Fruit fly (Drosophila melanogaster) whole organism, wandering third instar larva: ENCODE measurements around the gene Exn.

Experiments
- Abd-B ChIP-seq: fragments of >200 bp; optimal IDR thresholded peaks from 2 replicates; lab custom pipeline; 2017; ENCODE audit warnings: missing biosample characterization, missing genetic modification characterization
- CG32264 ChIP-seq: fragments of 200-800 bp; sonication (Bioruptor generic); optimal IDR thresholded peaks from 2 replicates; lab custom pipeline; 2016; ENCODE audit warnings: missing biosample characterization, missing genetic modification characterization
- CG9705 ChIP-seq: fragments of 200-800 bp; sonication (Bioruptor generic); optimal IDR thresholded peaks from 2 replicates; lab custom pipeline; 2018; ENCODE audit warnings: missing biosample characterization, mild to moderate bottlenecking, missing genetic modification characterization
- CrebA ChIP-seq: fragments of 200-800 bp; sonication (Bioruptor generic); optimal IDR thresholded peaks from 2 replicates; lab custom pipeline; 2016; ENCODE audit warnings: missing biosample characterization, mild to moderate bottlenecking, missing genetic modification characterization, borderline replicate concordance
- Dfd ChIP-seq: fragments of >200 bp; optimal IDR thresholded peaks from 2 replicates; lab custom pipeline; 2017; ENCODE audit warnings: missing biosample characterization, missing genetic modification characterization
- Dif ChIP-seq: fragments of 200-275, 200-300 bp; sonication (Bioruptor generic); optimal IDR thresholded peaks from 2 replicates; lab custom pipeline; 2018; ENCODE audit warnings: missing biosample characterization, missing genetic modification characterization; ENCODE audit not compliant: partially characterized antibody
- GATAd ChIP-seq: sonication (Bioruptor generic); optimal IDR thresholded peaks from 2 replicates; lab custom pipeline; 2016; ENCODE audit warnings: missing biosample characterization, missing genetic modification characterization
- HLH106 ChIP-seq: fragments of 200-800 bp; optimal IDR thresholded peaks from 3 replicates; lab custom pipeline; 2019; ENCODE audit warnings: missing biosample characterization, mild to moderate bottlenecking, missing genetic modification characterization, moderate library complexity
- Hnf4 ChIP-seq: fragments of 200-800 bp; sonication (Bioruptor generic); optimal IDR thresholded peaks from 2 replicates; lab custom pipeline; 2016; ENCODE audit warnings: missing biosample characterization, mild to moderate bottlenecking, missing genetic modification characterization
- Hr78 ChIP-seq: fragments of >200 bp; optimal IDR thresholded peaks from 2 replicates; lab custom pipeline; 2017; ENCODE audit warnings: missing biosample characterization, missing genetic modification characterization
- Hr83 ChIP-seq: fragments of 200-300 bp; sonication (Bioruptor generic); optimal IDR thresholded peaks from 2 replicates; lab custom pipeline; 2016; ENCODE audit warnings: missing biosample characterization, mild to moderate bottlenecking, missing genetic modification characterization, moderate library complexity; ENCODE audit not compliant: poor library complexity, severe bottlenecking
- Jra ChIP-seq: sonication (Bioruptor generic); optimal IDR thresholded peaks from 2 replicates; lab custom pipeline; 2016; ENCODE audit warnings: missing biosample characterization, missing genetic modification characterization
- Mio ChIP-seq: sonication (Bioruptor generic); optimal IDR thresholded peaks from 2 replicates; lab custom pipeline; 2016; ENCODE audit warnings: missing biosample characterization, missing genetic modification characterization
- Myc ChIP-seq: fragments of >200 bp; optimal IDR thresholded peaks from 2 replicates; lab custom pipeline; 2017
- N ChIP-seq: fragments of >200 bp; optimal IDR thresholded peaks from 2 replicates; lab custom pipeline; 2018; ENCODE audit warnings: missing biosample characterization, missing external identifiers, missing genetic modification characterization
- OdsH ChIP-seq: fragments of 200-800 bp; sonication (Bioruptor generic); optimal IDR thresholded peaks from 2 replicates; lab custom pipeline; 2016; ENCODE audit warnings: missing biosample characterization, mild to moderate bottlenecking, missing genetic modification characterization
- Rel ChIP-seq, 2 experiments: fragments of 200-800 bp; sonication (Bioruptor generic) in 1 of 2; optimal IDR thresholded peaks; 2 replicates in 1 of 2; 3 replicates in 1 of 2; lab custom pipeline; 2016 to 2019; ENCODE audit warnings: mild to moderate bottlenecking in 2 of 2, missing biosample characterization in 2 of 2, missing genetic modification characterization in 2 of 2, moderate library complexity in 1 of 2
- Sp1 ChIP-seq: fragments of 200-800 bp; sonication (Bioruptor generic); optimal IDR thresholded peaks from 3 replicates; lab custom pipeline; 2019; ENCODE audit warnings: missing biosample characterization, mild to moderate bottlenecking, missing genetic modification characterization, moderate library complexity
- Vsx2 ChIP-seq: fragments of 200-300, 225-300 bp; sonication (Bioruptor generic); optimal IDR thresholded peaks from 2 replicates; lab custom pipeline; 2018; ENCODE audit warnings: missing biosample characterization, missing genetic modification characterization; ENCODE audit not compliant: partially characterized antibody
- br ChIP-seq: fragments of 200-800 bp; sonication (Bioruptor generic); optimal IDR thresholded peaks from 2 replicates; lab custom pipeline; 2016; ENCODE audit warnings: missing biosample characterization, missing genetic modification characterization
- brk ChIP-seq: fragments of 200-800 bp; sonication (Bioruptor generic); optimal IDR thresholded peaks from 2 replicates; lab custom pipeline; 2016; ENCODE audit warnings: missing biosample characterization, mild to moderate bottlenecking, missing genetic modification characterization
- dl ChIP-seq, 2 experiments: fragments of 175-275, 200-275 bp in 1 of 2; fragments of 200-275 bp in 1 of 2; sonication (Bioruptor generic); optimal IDR thresholded peaks; lab custom pipeline; 2018; ENCODE audit warnings: mild to moderate bottlenecking in 2 of 2, missing biosample characterization in 2 of 2, missing genetic modification characterization in 2 of 2, moderate library complexity in 2 of 2; ENCODE audit not compliant: partially characterized antibody in 2 of 2, insufficient read depth in 1 of 2
- dmrt93B ChIP-seq: fragments of 200-800 bp; sonication (Bioruptor generic); optimal IDR thresholded peaks from 2 replicates; lab custom pipeline; 2018; ENCODE audit warnings: missing biosample characterization, mild to moderate bottlenecking, missing genetic modification characterization
- dsf ChIP-seq: sonication (Bioruptor generic); optimal IDR thresholded peaks from 2 replicates; lab custom pipeline; 2016; ENCODE audit warnings: missing biosample characterization, missing genetic modification characterization, borderline replicate concordance
- ey ChIP-seq: fragments of 200-800 bp; sonication (Bioruptor generic); optimal IDR thresholded peaks from 2 replicates; lab custom pipeline; 2016; ENCODE audit warnings: missing biosample characterization, missing genetic modification characterization
- foxo ChIP-seq, 2 experiments: fragments of 200-800 bp; sonication (Bioruptor generic); optimal IDR thresholded peaks; 2 replicates in 1 of 2; 3 replicates in 1 of 2; lab custom pipeline; 2016 to 2017; ENCODE audit warnings: missing biosample characterization in 2 of 2, missing genetic modification characterization in 2 of 2
- fru ChIP-seq: fragments of 200-800 bp; sonication (Bioruptor generic); optimal IDR thresholded peaks from 3 replicates; lab custom pipeline; 2016; ENCODE audit warnings: missing biosample characterization, mild to moderate bottlenecking, missing genetic modification characterization
- h ChIP-seq: fragments of 200-800 bp; sonication (Bioruptor generic); optimal IDR thresholded peaks from 3 replicates; lab custom pipeline; 2016; ENCODE audit warnings: missing biosample characterization, mild to moderate bottlenecking, missing genetic modification characterization
- jim ChIP-seq: fragments of 175-275, 200-325 bp; sonication (Bioruptor generic); optimal IDR thresholded peaks from 2 replicates; lab custom pipeline; 2016; ENCODE audit warnings: missing biosample characterization, mild to moderate bottlenecking, missing genetic modification characterization
- lola ChIP-seq: fragments of >200 bp; optimal IDR thresholded peaks from 2 replicates; lab custom pipeline; 2017; ENCODE audit warnings: missing biosample characterization, missing genetic modification characterization
- pan ChIP-seq: fragments of >200 bp; optimal IDR thresholded peaks from 2 replicates; lab custom pipeline; 2017
- psq ChIP-seq: fragments of 200-800 bp; sonication (Bioruptor generic); optimal IDR thresholded peaks from 3 replicates; lab custom pipeline; 2017; ENCODE audit warnings: missing biosample characterization, mild to moderate bottlenecking, missing genetic modification characterization, moderate library complexity
- rgr ChIP-seq: fragments of 200-800 bp; sonication (Bioruptor generic); optimal IDR thresholded peaks from 3 replicates; lab custom pipeline; 2016; ENCODE audit warnings: missing biosample characterization, mild to moderate bottlenecking, missing genetic modification characterization
- sage ChIP-seq: fragments of 200-800 bp; sonication (Bioruptor generic); optimal IDR thresholded peaks from 2 replicates; lab custom pipeline; 2016; ENCODE audit warnings: missing biosample characterization, mild to moderate bottlenecking, missing genetic modification characterization
- sv ChIP-seq: fragments of 200-800 bp; sonication (Bioruptor generic); optimal IDR thresholded peaks from 3 replicates; lab custom pipeline; 2016; ENCODE audit warnings: missing biosample characterization, missing genetic modification characterization
- tai ChIP-seq: sonication (Bioruptor generic); optimal IDR thresholded peaks from 2 replicates; lab custom pipeline; 2016; ENCODE audit warnings: missing biosample characterization, missing genetic modification characterization
- usp ChIP-seq: fragments of >200 bp; optimal IDR thresholded peaks from 2 replicates; lab custom pipeline; 2017; ENCODE audit warnings: missing biosample characterization, missing genetic modification characterization
- woc ChIP-seq: sonication (Bioruptor generic); optimal IDR thresholded peaks from 2 replicates; lab custom pipeline; 2016; ENCODE audit warnings: missing biosample characterization, mild to moderate bottlenecking, missing genetic modification characterization

Exn gene

dm6 chr3L:16974645-16975151 is 4.9 kb downstream of the Exn start (continued):
- TF ChIP-seq Hnf4 (GFP tag; lab: Kevin White, UChicago) = peak; percentile 14
- TF ChIP-seq Vsx2 = no peak
- peak; percentile 1 to 47 for TF ChIP-seq foxo (GFP tag; optimal IDR thresholded peaks at IDR 0.05; lab: Kevin White, UChicago)
- TF ChIP-seq Abd-B = no peak
- no peak for TF ChIP-seq N (GFP tag; lab: Kevin White, UChicago)
- TF ChIP-seq CG9705 (GFP tag; lab: Kevin White, UChicago) = peak; percentile 26
- no peak for TF ChIP-seq jim

- TF ChIP-seq Jra (GFP tag; lab: Kevin White, UChicago) (no peak), ey (GFP tag; lab: Kevin White, UChicago) (peak; percentile 58), Mio (GFP tag; lab: Kevin White, UChicago) (no peak), Vsx2 (no peak), OdsH (peak; percentile 50), fru (peak; percentile 72), lola (GFP tag; lab: Kevin White, UChicago) (no peak), dmrt93B (GFP tag; lab: Kevin White, UChicago) (peak; percentile 54), usp (GFP tag; lab: Kevin White, UChicago) (no peak), Dif (GFP tag; lab: Kevin White, UChicago) (no peak), Hnf4 (GFP tag; lab: Kevin White, UChicago) (peak; percentile 27), sv (GFP tag; lab: Kevin White, UChicago) (no peak), psq (GFP tag; lab: Kevin White, UChicago) (peak; percentile 80), CG32264 (GFP tag; lab: Kevin White, UChicago) (no peak), br (GFP tag; lab: Kevin White, UChicago) (peak; percentile 62), sage (GFP tag; lab: Kevin White, UChicago) (no peak), dl (GFP tag; optimal IDR thresholded peaks at IDR 0.05; lab: Kevin White, UChicago; ENCODE audit: insufficient read depth in 1 of 2, partially characterized antibody in 2 of 2) (no peak), Myc (lab: Kevin White, UChicago) (no peak), pan (no peak), Abd-B (no peak), brk (GFP tag; lab: Kevin White, UChicago) (peak; percentile 44), h (GFP tag; lab: Kevin White, UChicago) (peak; percentile 43), Dfd (GFP tag; lab: Kevin White, UChicago) (peak; percentile 80), Rel (GFP tag; optimal IDR thresholded peaks at IDR 0.05; lab: Kevin White, UChicago) (no peak), Rel (tag; optimal IDR thresholded peaks at IDR 0.05; lab: Kevin White, UChicago) (no peak), Hr78 (GFP tag; lab: Kevin White, UChicago) (no peak), dsf (GFP tag; lab: Kevin White, UChicago) (no peak), Sp1 (GFP tag; lab: Kevin White, UChicago) (peak; percentile 55), tai (GFP tag; lab: Kevin White, UChicago) (peak; percentile 33), rgr (GFP tag; lab: Kevin White, UChicago) (peak; percentile 21), GATAd (GFP tag; lab: Kevin White, UChicago) (no peak), CrebA (GFP tag; lab: Kevin White, UChicago) (no peak), Hr83 (peak; percentile 18), HLH106 (tag; lab: Kevin White, UChicago) (peak; percentile 55), CG9705 (GFP tag; lab: Kevin White, UChicago) (peak; percentile 19), foxo (GFP tag; optimal IDR thresholded peaks at IDR 0.05; lab: Kevin White, UChicago) (peak in 1 of 2 experiments; percentile 68), woc (GFP tag; lab: Kevin White, UChicago) (peak; percentile 69), jim (no peak), N (GFP tag; lab: Kevin White, UChicago) (no peak)
Measured at dm6 chr3L:16975638-16976528, 6.1 kb downstream of the Exn start.
